Fruit fly (Drosophila melanogaster) whole organism, embryonic: ENCODE data around the gene CG14400.

ENCODE experiments used
- CG32772 ChIP-seq: fragments of 200-800 bp; sonication (Bioruptor generic); IDR thresholded peaks from 2 replicates; pipeline ENCODE4 v1.3.6; 2022; ENCODE audit warnings: missing biosample characterization, missing genetic modification characterization
- CG34376 ChIP-seq: fragments of 200-800 bp; sonication (Bioruptor generic); optimal IDR thresholded peaks from 2 replicates; lab custom pipeline; 2018; ENCODE audit warnings: missing biosample characterization, mild to moderate bottlenecking, missing genetic modification characterization
- bowl ChIP-seq: fragments of 200-800 bp; sonication (Bioruptor generic); IDR thresholded peaks from 2 replicates; pipeline ENCODE4 v1.3.6; 2022; ENCODE audit warnings: missing biosample characterization, missing genetic modification characterization

DNA sequence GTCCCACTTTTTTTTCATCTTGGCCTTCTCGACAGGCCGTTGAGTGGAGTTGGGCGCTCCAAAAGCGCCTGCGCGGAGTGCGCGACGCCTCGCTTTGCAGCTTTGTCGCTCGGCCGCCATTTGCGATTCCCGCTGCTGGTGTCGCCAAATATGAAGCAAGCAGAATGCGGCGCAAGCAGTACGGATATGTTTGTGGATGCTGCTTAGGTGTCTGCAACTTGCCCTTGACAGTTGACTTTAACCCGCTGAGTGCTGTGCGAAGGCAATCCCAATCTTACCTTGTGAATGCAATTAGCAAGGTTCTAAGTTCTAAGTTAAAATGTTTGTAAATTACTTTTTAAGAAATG lies 35.7 kb downstream of the CG14400 start:
- TF ChIP-seq CG34376 (no peak), bowl (GFP tag; lab: Robert Waterston, UW) (peak; percentile 35; the same call in 1 of the 2 replicates), CG32772 (no peak)
